Fruit fly (Drosophila melanogaster): Measurements from ENCODE around the gene CG17186.

The CG17186 gene

dm6 chr3R:19880431-19880939 is 3.2 kb upstream of the CG17186 start (continued):
- TF ChIP-seq lbe (GFP tag; optimal IDR thresholded peaks at IDR 0.05) = peak; percentile 47
- TF ChIP-seq Adf1 (GFP tag; IDR thresholded peaks at IDR 0.05) = peak; percentile 35; the same call in 1 of the 2 replicates
- TF ChIP-seq cato (GFP tag; optimal IDR thresholded peaks at IDR 0.05; ENCODE audit: borderline replicate concordance) = no peak
- TF ChIP-seq Side (GFP tag; optimal IDR thresholded peaks at IDR 0.05) = peak; percentile 58
- peak; percentile 88 for TF ChIP-seq Ets65A (GFP tag)
- no peak for TF ChIP-seq Mes4 (GFP tag; optimal IDR thresholded peaks at IDR 0.05)
- peak; percentile 56 for TF ChIP-seq phol (tag; optimal IDR thresholded peaks at IDR 0.05)
- TF ChIP-seq CG4617 (GFP tag; optimal IDR thresholded peaks at IDR 0.05; ENCODE audit: borderline replicate concordance) = no peak
- TF ChIP-seq ind (GFP tag; optimal IDR thresholded peaks at IDR 0.05) = peak; percentile 41
- peak; percentile 13 for TF ChIP-seq CG1602 (GFP tag; optimal IDR thresholded peaks at IDR 0.05)
- TF ChIP-seq CG16779 (GFP tag; IDR thresholded peaks at IDR 0.05) = no peak
- TF ChIP-seq pb (GFP tag; optimal IDR thresholded peaks at IDR 0.05) = no peak
- no peak for TF ChIP-seq CG42726 (GFP tag; IDR thresholded peaks at IDR 0.05; ENCODE audit: partially characterized antibody)
- TF ChIP-seq zen2 (GFP tag; IDR thresholded peaks at IDR 0.05; ENCODE audit: partially characterized antibody) = no peak
- TF ChIP-seq Hr78 (GFP tag; optimal IDR thresholded peaks at IDR 0.05) = peak in 1 of 2 experiments; percentile 26
- TF ChIP-seq CG6654 (GFP tag; optimal IDR thresholded peaks at IDR 0.05) = peak; percentile 13
- no peak for TF ChIP-seq CG3726 (GFP tag; IDR thresholded peaks at IDR 0.05)
- TF ChIP-seq br (optimal IDR thresholded peaks at IDR 0.05) = no peak
- peak; percentile 12 for TF ChIP-seq CG10267 (tag; optimal IDR thresholded peaks at IDR 0.05)
- no peak for TF ChIP-seq ranshi (GFP tag; IDR thresholded peaks at IDR 0.05)
- no peak for TF ChIP-seq CG8478 (optimal IDR thresholded peaks at IDR 0.05)
- peak; percentile 46 for TF ChIP-seq fd3F (GFP tag; optimal IDR thresholded peaks at IDR 0.05)
- TF ChIP-seq unpg (GFP tag; optimal IDR thresholded peaks at IDR 0.05) = peak; percentile 66
- TF ChIP-seq sc (optimal IDR thresholded peaks at IDR 0.05) = no peak
- no peak for TF ChIP-seq sc (GFP tag; optimal IDR thresholded peaks at IDR 0.05)
- peak; percentile 58 for TF ChIP-seq sob (GFP tag; IDR thresholded peaks at IDR 0.05)
- TF ChIP-seq Dbx (GFP tag; IDR thresholded peaks at IDR 0.05) = peak; percentile 48; the same call in 1 of the 3 replicates
- no peak for TF ChIP-seq D19B (GFP tag; optimal IDR thresholded peaks at IDR 0.05)
- TF ChIP-seq HLHmδ (GFP tag; optimal IDR thresholded peaks at IDR 0.05) = peak; percentile 31
- no peak for TF ChIP-seq Vsx1 (GFP tag; optimal IDR thresholded peaks at IDR 0.05)
- TF ChIP-seq YL-1 (GFP tag; optimal IDR thresholded peaks at IDR 0.05) = no peak
- no peak for TF ChIP-seq aop (GFP tag; IDR thresholded peaks at IDR 0.05)
- no peak for TF ChIP-seq stwl (tag; optimal IDR thresholded peaks at IDR 0.05)
- TF ChIP-seq Lim3 (GFP tag; IDR thresholded peaks at IDR 0.05) = no peak
- no peak for TF ChIP-seq sisA (GFP tag; IDR thresholded peaks at IDR 0.05)
- peak; percentile 64 for TF ChIP-seq CG8924 (tag; optimal IDR thresholded peaks at IDR 0.05)
- TF ChIP-seq CG30020 (tag; optimal IDR thresholded peaks at IDR 0.05) = no peak
- TF ChIP-seq CG12104 (GFP tag; optimal IDR thresholded peaks at IDR 0.05) = peak; percentile 36
- TF ChIP-seq CG10654 (GFP tag; optimal IDR thresholded peaks at IDR 0.05) = peak; percentile 20
- no peak for TF ChIP-seq CG12071 (GFP tag; optimal IDR thresholded peaks at IDR 0.05)
- 0 out of 2 replicates have a peak, but pooled peaks have one; percentile 10 for TF ChIP-seq ssp (GFP tag; IDR thresholded peaks at IDR 0.05)
- peak; percentile 72 for TF ChIP-seq CG7839 (tag; optimal IDR thresholded peaks at IDR 0.05)
- peak; percentile 88 for TF ChIP-seq Med (GFP tag)
- TF ChIP-seq nom (GFP tag; optimal IDR thresholded peaks at IDR 0.05) = no peak
- peak; percentile 23 for TF ChIP-seq CG17829 (tag; optimal IDR thresholded peaks at IDR 0.05)
- no peak; the same call in 2 of the 3 replicates for TF ChIP-seq croc (GFP tag; conservative IDR thresholded peaks at IDR 0.05)
- no peak for TF ChIP-seq CG3995 (GFP tag; optimal IDR thresholded peaks at IDR 0.05)
- TF ChIP-seq az2 (GFP tag; optimal IDR thresholded peaks at IDR 0.05) = peak; percentile 27
- no peak for TF ChIP-seq dmrt11E (tag; optimal IDR thresholded peaks at IDR 0.05)
- TF ChIP-seq CG18262 (tag; optimal IDR thresholded peaks at IDR 0.05) = peak; percentile 61
- no peak for TF ChIP-seq Max (GFP tag; optimal IDR thresholded peaks at IDR 0.05)

Measured in whole organism, embryonic.